Worm (Caenorhabditis elegans) whole organism, mixed stage, embryonic: ENCODE results near the gene F44A6.5.
A peak's percentile ranks its signal among the peaks of the same experiment; 100 is the strongest.

Experiments
- M03D4.4 ChIP-seq: sonication (generic microtip); optimal IDR thresholded peaks from 2 replicates; lab custom pipeline; 2017; ENCODE audit warnings: mild to moderate bottlenecking, missing genetic modification characterization, missing compliant biosample characterization
- bed-3 ChIP-seq: fragments of 200-800 bp; sonication (Bioruptor generic); optimal IDR thresholded peaks from 3 replicates; lab custom pipeline; 2018; ENCODE audit warnings: mild to moderate bottlenecking, missing genetic modification characterization, moderate library complexity, missing compliant biosample characterization
- ceh-39 ChIP-seq: fragments of 150-350 bp; optimal IDR thresholded peaks from 2 replicates; lab custom pipeline; 2014; ENCODE audit warnings: missing biosample characterization, missing genetic modification characterization
- ceh-43 ChIP-seq: fragments of 200-800 bp; sonication (Bioruptor generic); optimal IDR thresholded peaks from 2 replicates; lab custom pipeline; 2018; ENCODE audit warnings: mild to moderate bottlenecking, missing genetic modification characterization, moderate library complexity, missing compliant biosample characterization
- ceh-83 ChIP-seq: fragments of 200-800 bp; sonication (Bioruptor generic); optimal IDR thresholded peaks from 2 replicates; lab custom pipeline; 2018; ENCODE audit warnings: mild to moderate bottlenecking, missing genetic modification characterization, missing compliant biosample characterization
- ces-1 ChIP-seq: fragments of 150-350 bp; optimal IDR thresholded peaks from 2 replicates; lab custom pipeline; 2014; ENCODE audit warnings: missing biosample characterization, missing genetic modification reagents, missing genetic modification characterization
- drap-1 ChIP-seq: fragments of 200-800 bp; sonication (Bioruptor generic); optimal IDR thresholded peaks from 3 replicates; lab custom pipeline; 2018; ENCODE audit warnings: mild to moderate bottlenecking, missing genetic modification characterization, missing compliant biosample characterization
- elt-1 ChIP-seq: sonication (generic microtip); optimal IDR thresholded peaks from 2 replicates; lab custom pipeline; 2017; ENCODE audit warnings: missing genetic modification characterization, mild to moderate bottlenecking, missing compliant biosample characterization, antibody characterized with exemption, moderate library complexity, borderline replicate concordance; ENCODE audit not compliant: insufficient read depth
- elt-3 ChIP-seq: fragments of 150-350 bp; optimal IDR thresholded peaks from 2 replicates; lab custom pipeline; 2014; ENCODE audit warnings: missing biosample characterization, missing genetic modification characterization
- ham-2 ChIP-seq: fragments of 200-800 bp; sonication (Bioruptor generic); optimal IDR thresholded peaks from 2 replicates; lab custom pipeline; 2018; ENCODE audit warnings: mild to moderate bottlenecking, missing genetic modification characterization, missing compliant biosample characterization
- hlh-1 ChIP-seq: fragments of 150-350 bp; optimal IDR thresholded peaks from 2 replicates; lab custom pipeline; 2014; ENCODE audit warnings: missing biosample characterization, missing genetic modification reagents, missing genetic modification characterization
- lin-13 ChIP-seq: fragments of 150-350 bp; optimal IDR thresholded peaks from 2 replicates; lab custom pipeline; 2014; ENCODE audit warnings: missing biosample characterization, missing genetic modification characterization
- lin-32 ChIP-seq: fragments of 200-800 bp; sonication (Bioruptor generic); optimal IDR thresholded peaks from 2 replicates; lab custom pipeline; 2018; ENCODE audit warnings: mild to moderate bottlenecking, missing genetic modification characterization, missing compliant biosample characterization
- lsy-2 ChIP-seq: fragments of 150-350 bp; optimal IDR thresholded peaks from 2 replicates; lab custom pipeline; 2014; ENCODE audit warnings: missing biosample characterization, missing genetic modification characterization
- mab-5 ChIP-seq: fragments of 150-350 bp; optimal IDR thresholded peaks from 2 replicates; lab custom pipeline; 2014; ENCODE audit warnings: missing biosample characterization, missing genetic modification characterization
- mep-1 ChIP-seq: fragments of 150-350 bp; optimal IDR thresholded peaks from 2 replicates; lab custom pipeline; 2017; ENCODE audit warnings: missing biosample characterization, missing genetic modification reagents, missing genetic modification characterization, inconsistent platforms
- nhr-12 ChIP-seq: fragments of 150-350 bp; optimal IDR thresholded peaks from 2 replicates; lab custom pipeline; 2014; ENCODE audit warnings: missing biosample characterization, missing genetic modification characterization
- nhr-2 ChIP-seq: fragments of 150-350 bp; optimal IDR thresholded peaks from 2 replicates; lab custom pipeline; 2014; ENCODE audit warnings: missing biosample characterization, missing genetic modification characterization
- nhr-237 ChIP-seq: fragments of 150-350 bp; optimal IDR thresholded peaks from 2 replicates; lab custom pipeline; 2014; ENCODE audit warnings: missing biosample characterization, missing genetic modification characterization
- nhr-28 ChIP-seq: fragments of 150-350 bp; optimal IDR thresholded peaks from 2 replicates; lab custom pipeline; 2014; ENCODE audit warnings: missing biosample characterization, missing genetic modification characterization
- pha-4 ChIP-seq: fragments of 150-350 bp; optimal IDR thresholded peaks from 2 replicates; lab custom pipeline; 2018; ENCODE audit warnings: missing biosample characterization, missing genetic modification reagents, missing genetic modification characterization
- sem-2 ChIP-seq: fragments of 200-800 bp; sonication (Bioruptor generic); optimal IDR thresholded peaks from 2 replicates; lab custom pipeline; 2018; ENCODE audit warnings: mild to moderate bottlenecking, missing genetic modification characterization, missing compliant biosample characterization
- snpc-4 ChIP-seq: fragments of 150-350 bp; optimal IDR thresholded peaks from 2 replicates; lab custom pipeline; 2014; ENCODE audit warnings: missing biosample characterization, missing genetic modification characterization
- sptf-1 ChIP-seq: sonication (generic microtip); optimal IDR thresholded peaks from 2 replicates; lab custom pipeline; 2017; ENCODE audit warnings: mild to moderate bottlenecking, missing genetic modification characterization, moderate library complexity, missing compliant biosample characterization
- tbx-8 ChIP-seq: fragments of 200-800 bp; sonication (Bioruptor generic); optimal IDR thresholded peaks from 2 replicates; lab custom pipeline; 2018; ENCODE audit warnings: mild to moderate bottlenecking, missing genetic modification characterization, moderate library complexity, missing compliant biosample characterization
- unc-120 ChIP-seq: sonication (generic microtip); optimal IDR thresholded peaks from 2 replicates; lab custom pipeline; 2017; ENCODE audit warnings: missing genetic modification characterization, missing compliant biosample characterization; ENCODE audit not compliant: poor library complexity, severe bottlenecking
- unc-39 ChIP-seq: fragments of 150-350 bp; optimal IDR thresholded peaks from 2 replicates; lab custom pipeline; 2014; ENCODE audit warnings: missing biosample characterization, missing genetic modification characterization
- unc-62 ChIP-seq: fragments of 150-350 bp; optimal IDR thresholded peaks from 2 replicates; lab custom pipeline; 2014; ENCODE audit warnings: missing biosample characterization, missing genetic modification reagents, missing genetic modification characterization
- zip-8 ChIP-seq: fragments of 150-350 bp; optimal IDR thresholded peaks from 2 replicates; lab custom pipeline; 2014; ENCODE audit warnings: missing biosample characterization, missing genetic modification characterization
- ztf-11 ChIP-seq: fragments of 150-350 bp; optimal IDR thresholded peaks from 2 replicates; lab custom pipeline; 2014; ENCODE audit warnings: missing biosample characterization, missing genetic modification characterization

Gene F44A6.5

DNA sequence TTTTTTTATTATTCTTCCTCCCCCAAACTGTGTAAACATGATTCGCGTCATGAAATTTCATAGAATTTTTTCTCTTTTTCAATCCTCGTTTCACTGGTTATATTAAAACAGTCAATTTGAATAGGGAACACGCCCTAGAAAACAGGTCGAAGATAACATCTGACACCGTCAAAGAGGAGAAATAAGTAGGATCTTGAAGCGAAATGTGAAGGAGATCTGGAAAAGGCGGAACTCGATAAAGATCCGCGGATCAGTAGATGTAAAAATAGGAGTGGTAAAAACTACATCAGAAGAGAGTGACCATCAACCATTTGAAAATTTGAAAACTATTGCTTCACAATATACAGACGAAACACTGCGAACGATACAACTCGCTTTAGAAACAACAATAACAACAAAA, 8.5 kb upstream of the F44A6.5 start:
- TF ChIP-seq elt-1 (peak; percentile 50), sptf-1 (tag; lab: Kevin White, UChicago) (no peak)

DNA sequence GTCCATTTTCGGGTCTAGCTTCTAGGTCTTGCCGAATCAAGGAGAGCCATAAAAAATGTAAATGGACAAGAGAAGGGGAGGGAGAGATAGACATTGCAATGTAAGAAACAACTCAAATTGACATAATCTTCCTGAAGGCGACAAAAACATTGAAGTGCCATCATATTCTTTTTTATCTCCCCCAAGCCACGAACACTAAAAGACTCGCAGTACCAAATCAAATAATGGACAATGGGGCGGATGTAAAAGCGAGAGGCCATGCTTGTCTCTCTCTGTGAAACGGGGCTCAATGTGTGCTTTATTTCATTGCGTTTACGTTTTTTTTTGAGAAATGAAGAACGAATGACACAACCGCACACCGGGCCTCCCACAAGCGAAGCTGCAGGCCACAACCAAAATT, 7.1 kb upstream of the F44A6.5 start:
- no peak for TF ChIP-seq ham-2 (GFP tag; lab: Kevin White, UChicago)
- TF ChIP-seq ztf-11 (tag; lab: Kevin White, UChicago): no peak
- no peak for TF ChIP-seq elt-3
- no peak for TF ChIP-seq drap-1 (GFP tag; lab: Kevin White, UChicago)
- TF ChIP-seq lin-13 (tag; lab: Kevin White, UChicago): no peak
- no peak for TF ChIP-seq elt-1
- TF ChIP-seq bed-3 (GFP tag; lab: Kevin White, UChicago): no peak
- no peak for TF ChIP-seq unc-120 (tag; lab: Kevin White, UChicago)
- TF ChIP-seq pha-4 (tag; lab: Kevin White, UChicago): no peak
- no peak for TF ChIP-seq hlh-1 (tag; lab: Kevin White, UChicago)
- TF ChIP-seq snpc-4 (tag; lab: Kevin White, UChicago): no peak
- no peak for TF ChIP-seq ceh-39 (tag; lab: Kevin White, UChicago)
- no peak for TF ChIP-seq mep-1 (tag; lab: Kevin White, UChicago)
- no peak for TF ChIP-seq zip-8 (tag; lab: Kevin White, UChicago)
- TF ChIP-seq unc-39 (tag; lab: Kevin White, UChicago): no peak
- no peak for TF ChIP-seq nhr-237 (tag; lab: Kevin White, UChicago)
- no peak for TF ChIP-seq mab-5 (tag; lab: Kevin White, UChicago)
- TF ChIP-seq tbx-8 (GFP tag; lab: Kevin White, UChicago): no peak

DNA sequence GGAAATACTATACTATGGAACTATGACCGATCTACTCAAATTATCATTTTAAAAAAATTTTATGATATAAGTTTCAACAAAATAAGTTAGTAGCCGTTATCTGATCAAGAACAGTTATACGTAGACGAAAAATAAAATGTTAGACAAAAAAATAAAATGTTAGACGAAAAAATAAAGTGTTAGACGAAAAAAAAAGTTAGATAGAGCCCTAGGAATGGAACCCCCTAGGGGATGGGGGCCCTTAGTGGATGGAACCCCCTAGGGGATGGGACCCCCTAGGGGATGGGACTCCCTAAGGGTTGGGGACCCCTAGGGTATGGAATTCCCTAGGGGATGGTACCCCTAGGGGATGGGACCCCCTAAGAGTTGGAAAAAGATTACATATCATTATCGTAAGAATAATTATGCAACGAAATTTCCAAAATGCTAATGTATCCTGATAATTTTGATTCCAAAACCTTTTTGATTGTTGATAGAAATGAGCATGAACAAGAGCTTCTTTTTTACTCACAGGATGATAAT, 516 bp upstream of the F44A6.5 start:
- TF ChIP-seq zip-8 (tag; lab: Kevin White, UChicago): no peak
- TF ChIP-seq lin-32 (GFP tag; lab: Kevin White, UChicago): no peak
- TF ChIP-seq sem-2 (GFP tag; lab: Kevin White, UChicago): no peak
- TF ChIP-seq unc-62: no peak
- no peak for TF ChIP-seq unc-120 (tag; lab: Kevin White, UChicago)

DNA sequence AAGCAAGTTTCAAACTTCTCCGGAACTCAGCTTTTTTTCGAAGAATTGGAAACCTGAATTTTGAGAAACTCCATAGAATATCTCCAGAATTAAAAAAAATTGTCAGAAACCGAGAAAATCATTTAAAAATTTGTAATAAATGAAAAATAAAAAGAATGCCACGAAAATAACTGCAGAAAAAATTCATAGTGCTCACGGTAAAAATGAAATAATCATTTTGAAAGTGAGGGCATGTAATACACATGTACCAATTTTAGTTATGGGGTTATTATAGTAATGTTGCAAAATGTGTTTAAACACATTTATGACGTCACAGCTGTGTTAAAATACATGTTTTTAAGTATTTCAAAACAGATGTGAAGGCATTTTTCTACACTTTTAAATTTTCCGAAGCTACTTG, 1.9 kb downstream of the F44A6.5 start:
- TF ChIP-seq bed-3 (GFP tag; lab: Kevin White, UChicago) (no peak), zip-8 (tag; lab: Kevin White, UChicago) (peak; percentile 30)
- TF ChIP-seq, all 35 proteins: peak for 1

DNA sequence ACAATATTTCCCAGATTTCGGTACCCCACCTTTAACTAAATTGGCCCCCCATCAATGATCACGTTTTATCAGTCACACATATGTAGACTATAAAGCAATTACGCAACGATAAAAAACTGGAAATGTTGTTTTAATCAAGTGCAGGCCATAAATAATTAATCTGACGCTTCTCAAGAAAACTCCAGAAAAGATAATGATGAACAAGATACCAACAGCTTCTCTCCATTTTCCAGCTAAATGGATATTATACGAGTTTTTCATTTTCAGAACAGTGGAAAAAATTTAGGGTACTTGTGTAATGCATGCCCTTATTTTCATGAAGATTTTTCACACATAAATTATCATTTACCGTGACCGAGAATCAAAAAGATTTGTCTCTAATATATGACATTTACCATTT, 2.4 kb downstream of the F44A6.5 start:
- TF ChIP-seq drap-1 (GFP tag; lab: Kevin White, UChicago) (no peak), lin-32 (GFP tag; lab: Kevin White, UChicago) (no peak), mab-5 (tag; lab: Kevin White, UChicago) (no peak), hlh-1 (tag; lab: Kevin White, UChicago) (no peak), elt-3 (no peak), nhr-12 (no peak), M03D4.4 (tag; lab: Kevin White, UChicago) (no peak), unc-39 (tag; lab: Kevin White, UChicago) (no peak)

DNA sequence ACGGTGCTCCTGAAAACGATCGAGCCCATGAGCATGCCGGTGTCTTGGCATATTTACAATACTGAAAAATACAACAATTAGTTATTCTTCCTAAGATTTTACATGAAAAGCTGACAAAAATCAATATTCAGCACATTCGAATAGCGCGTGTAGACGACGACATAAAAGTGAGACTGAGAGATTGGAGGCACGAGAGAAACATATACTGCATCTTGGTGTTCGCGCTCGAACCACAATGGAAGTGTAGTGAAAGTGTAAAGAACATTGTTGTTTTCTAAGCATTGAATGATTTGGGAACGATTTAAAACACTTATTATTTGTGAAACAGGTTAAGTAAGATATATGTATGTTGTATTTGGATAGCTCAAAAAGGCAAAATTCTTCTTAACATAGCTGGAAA, 3.3 kb downstream of the F44A6.5 start, which contains the start of gene F44A6.4:
Gene F44A6.4 (minus strand): TSS at position 67 of the 400 bp plus-strand sequence.
- TF ChIP-seq ces-1 (GFP tag; lab: Kevin White, UChicago) (peak; percentile 23), M03D4.4 (tag; lab: Kevin White, UChicago) (no peak), nhr-12 (no peak), mab-5 (tag; lab: Kevin White, UChicago) (no peak), nhr-237 (tag; lab: Kevin White, UChicago) (no peak), unc-62 (no peak)

DNA sequence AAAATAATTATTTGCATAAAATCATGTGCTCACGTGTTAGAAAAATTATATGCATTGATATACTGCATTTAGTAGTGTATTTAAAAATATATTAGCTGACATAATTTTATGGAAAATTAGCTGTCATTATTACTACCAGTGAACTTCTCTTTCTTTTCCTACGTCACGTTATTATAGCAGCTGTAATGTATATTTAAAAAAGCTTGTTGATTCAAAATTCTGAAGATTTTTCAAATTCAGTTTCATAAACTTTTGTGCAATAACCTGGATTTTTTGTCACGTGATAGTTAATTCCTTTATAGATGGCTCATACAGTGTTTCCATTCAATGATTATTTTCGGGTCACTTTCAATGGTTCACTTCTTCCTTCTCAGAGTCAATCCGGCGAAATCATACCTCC, 6.3 kb downstream of the F44A6.5 start, which contains the start of gene F44A6.3:
Gene F44A6.3 (plus strand): TSS at position 301 of the 400 bp plus-strand sequence.
- TF ChIP-seq ceh-83 (GFP tag; lab: Kevin White, UChicago) (no peak), ham-2 (GFP tag; lab: Kevin White, UChicago) (no peak), ceh-43 (GFP tag; lab: Kevin White, UChicago) (no peak), hlh-1 (tag; lab: Kevin White, UChicago) (no peak), zip-8 (tag; lab: Kevin White, UChicago) (no peak), nhr-12 (no peak), snpc-4 (tag; lab: Kevin White, UChicago) (no peak), nhr-237 (tag; lab: Kevin White, UChicago) (no peak), nhr-28 (tag; lab: Kevin White, UChicago) (no peak), pha-4 (tag; lab: Kevin White, UChicago) (no peak), elt-3 (no peak), ztf-11 (tag; lab: Kevin White, UChicago) (no peak), elt-1 (no peak), tbx-8 (GFP tag; lab: Kevin White, UChicago) (no peak), mep-1 (tag; lab: Kevin White, UChicago) (no peak), lsy-2 (tag; lab: Kevin White, UChicago) (no peak), unc-120 (tag; lab: Kevin White, UChicago) (no peak), nhr-2 (tag; lab: Kevin White, UChicago) (no peak), sptf-1 (tag; lab: Kevin White, UChicago) (no peak)
